Worm (Caenorhabditis elegans) whole organism, mixed stage, embryonic: Measurements from ENCODE around the gene slcr-46.1.

Experiments used
- M03D4.4 ChIP-seq: sonication (generic microtip); optimal IDR thresholded peaks from 2 replicates; lab custom pipeline; 2017; ENCODE audit warnings: mild to moderate bottlenecking, missing genetic modification characterization, missing compliant biosample characterization
- bed-3 ChIP-seq: fragments of 200-800 bp; sonication (Bioruptor generic); optimal IDR thresholded peaks from 3 replicates; lab custom pipeline; 2018; ENCODE audit warnings: mild to moderate bottlenecking, missing genetic modification characterization, moderate library complexity, missing compliant biosample characterization
- blmp-1 ChIP-seq: fragments of 150-350 bp; optimal IDR thresholded peaks from 2 replicates; lab custom pipeline; 2014; ENCODE audit warnings: missing biosample characterization, missing genetic modification characterization
- ceh-39 ChIP-seq: fragments of 150-350 bp; optimal IDR thresholded peaks from 2 replicates; lab custom pipeline; 2014; ENCODE audit warnings: missing biosample characterization, missing genetic modification characterization
- ceh-43 ChIP-seq: fragments of 200-800 bp; sonication (Bioruptor generic); optimal IDR thresholded peaks from 2 replicates; lab custom pipeline; 2018; ENCODE audit warnings: mild to moderate bottlenecking, missing genetic modification characterization, moderate library complexity, missing compliant biosample characterization
- ceh-83 ChIP-seq: fragments of 200-800 bp; sonication (Bioruptor generic); optimal IDR thresholded peaks from 2 replicates; lab custom pipeline; 2018; ENCODE audit warnings: mild to moderate bottlenecking, missing genetic modification characterization, missing compliant biosample characterization
- ces-1 ChIP-seq: fragments of 150-350 bp; optimal IDR thresholded peaks from 2 replicates; lab custom pipeline; 2014; ENCODE audit warnings: missing biosample characterization, missing genetic modification reagents, missing genetic modification characterization
- cnd-1 ChIP-seq: fragments of 200-800 bp; sonication (Bioruptor generic); optimal IDR thresholded peaks from 2 replicates; lab custom pipeline; 2018; ENCODE audit warnings: mild to moderate bottlenecking, missing genetic modification characterization, missing compliant biosample characterization
- drap-1 ChIP-seq: fragments of 200-800 bp; sonication (Bioruptor generic); optimal IDR thresholded peaks from 3 replicates; lab custom pipeline; 2018; ENCODE audit warnings: mild to moderate bottlenecking, missing genetic modification characterization, missing compliant biosample characterization
- elt-1 ChIP-seq: sonication (generic microtip); optimal IDR thresholded peaks from 2 replicates; lab custom pipeline; 2017; ENCODE audit warnings: missing genetic modification characterization, mild to moderate bottlenecking, missing compliant biosample characterization, antibody characterized with exemption, moderate library complexity, borderline replicate concordance; ENCODE audit not compliant: insufficient read depth
- elt-3 ChIP-seq: fragments of 150-350 bp; optimal IDR thresholded peaks from 2 replicates; lab custom pipeline; 2014; ENCODE audit warnings: missing biosample characterization, missing genetic modification characterization
- flh-1 ChIP-seq: fragments of 200-800 bp; sonication (Bioruptor generic); optimal IDR thresholded peaks from 2 replicates; lab custom pipeline; 2018; ENCODE audit warnings: mild to moderate bottlenecking, missing genetic modification characterization, moderate library complexity, missing compliant biosample characterization
- ham-2 ChIP-seq: fragments of 200-800 bp; sonication (Bioruptor generic); optimal IDR thresholded peaks from 2 replicates; lab custom pipeline; 2018; ENCODE audit warnings: mild to moderate bottlenecking, missing genetic modification characterization, missing compliant biosample characterization
- hlh-1 ChIP-seq: fragments of 150-350 bp; optimal IDR thresholded peaks from 2 replicates; lab custom pipeline; 2014; ENCODE audit warnings: missing biosample characterization, missing genetic modification reagents, missing genetic modification characterization
- lin-13 ChIP-seq: fragments of 150-350 bp; optimal IDR thresholded peaks from 2 replicates; lab custom pipeline; 2014; ENCODE audit warnings: missing biosample characterization, missing genetic modification characterization
- lin-32 ChIP-seq: fragments of 200-800 bp; sonication (Bioruptor generic); optimal IDR thresholded peaks from 2 replicates; lab custom pipeline; 2018; ENCODE audit warnings: mild to moderate bottlenecking, missing genetic modification characterization, missing compliant biosample characterization
- lsy-2 ChIP-seq: fragments of 150-350 bp; optimal IDR thresholded peaks from 2 replicates; lab custom pipeline; 2014; ENCODE audit warnings: missing biosample characterization, missing genetic modification characterization
- mab-5 ChIP-seq: fragments of 150-350 bp; optimal IDR thresholded peaks from 2 replicates; lab custom pipeline; 2014; ENCODE audit warnings: missing biosample characterization, missing genetic modification characterization
- mep-1 ChIP-seq: fragments of 150-350 bp; optimal IDR thresholded peaks from 2 replicates; lab custom pipeline; 2017; ENCODE audit warnings: missing biosample characterization, missing genetic modification reagents, missing genetic modification characterization, inconsistent platforms
- mls-2 ChIP-seq: sonication (generic microtip); optimal IDR thresholded peaks from 2 replicates; lab custom pipeline; 2016; ENCODE audit warnings: mild to moderate bottlenecking, missing genetic modification characterization, moderate library complexity, missing compliant biosample characterization
- nhr-12 ChIP-seq: fragments of 150-350 bp; optimal IDR thresholded peaks from 2 replicates; lab custom pipeline; 2014; ENCODE audit warnings: missing biosample characterization, missing genetic modification characterization
- nhr-2 ChIP-seq: fragments of 150-350 bp; optimal IDR thresholded peaks from 2 replicates; lab custom pipeline; 2014; ENCODE audit warnings: missing biosample characterization, missing genetic modification characterization
- nhr-237 ChIP-seq: fragments of 150-350 bp; optimal IDR thresholded peaks from 2 replicates; lab custom pipeline; 2014; ENCODE audit warnings: missing biosample characterization, missing genetic modification characterization
- nhr-28 ChIP-seq: fragments of 150-350 bp; optimal IDR thresholded peaks from 2 replicates; lab custom pipeline; 2014; ENCODE audit warnings: missing biosample characterization, missing genetic modification characterization
- nhr-76 ChIP-seq: sonication (generic microtip); optimal IDR thresholded peaks from 2 replicates; lab custom pipeline; 2017; ENCODE audit warnings: missing biosample characterization, missing genetic modification characterization
- pha-4 ChIP-seq: fragments of 150-350 bp; optimal IDR thresholded peaks from 2 replicates; lab custom pipeline; 2018; ENCODE audit warnings: missing biosample characterization, missing genetic modification reagents, missing genetic modification characterization
- sem-2 ChIP-seq: fragments of 200-800 bp; sonication (Bioruptor generic); optimal IDR thresholded peaks from 2 replicates; lab custom pipeline; 2018; ENCODE audit warnings: mild to moderate bottlenecking, missing genetic modification characterization, missing compliant biosample characterization
- snpc-4 ChIP-seq: fragments of 150-350 bp; optimal IDR thresholded peaks from 2 replicates; lab custom pipeline; 2014; ENCODE audit warnings: missing biosample characterization, missing genetic modification characterization
- sptf-1 ChIP-seq: sonication (generic microtip); optimal IDR thresholded peaks from 2 replicates; lab custom pipeline; 2017; ENCODE audit warnings: mild to moderate bottlenecking, missing genetic modification characterization, moderate library complexity, missing compliant biosample characterization
- tbx-8 ChIP-seq: fragments of 200-800 bp; sonication (Bioruptor generic); optimal IDR thresholded peaks from 2 replicates; lab custom pipeline; 2018; ENCODE audit warnings: mild to moderate bottlenecking, missing genetic modification characterization, moderate library complexity, missing compliant biosample characterization
- unc-120 ChIP-seq: sonication (generic microtip); optimal IDR thresholded peaks from 2 replicates; lab custom pipeline; 2017; ENCODE audit warnings: missing genetic modification characterization, missing compliant biosample characterization; ENCODE audit not compliant: poor library complexity, severe bottlenecking
- unc-39 ChIP-seq: fragments of 150-350 bp; optimal IDR thresholded peaks from 2 replicates; lab custom pipeline; 2014; ENCODE audit warnings: missing biosample characterization, missing genetic modification characterization
- unc-62 ChIP-seq: fragments of 150-350 bp; optimal IDR thresholded peaks from 2 replicates; lab custom pipeline; 2014; ENCODE audit warnings: missing biosample characterization, missing genetic modification reagents, missing genetic modification characterization
- zip-8 ChIP-seq: fragments of 150-350 bp; optimal IDR thresholded peaks from 2 replicates; lab custom pipeline; 2014; ENCODE audit warnings: missing biosample characterization, missing genetic modification characterization
- ztf-11 ChIP-seq: fragments of 150-350 bp; optimal IDR thresholded peaks from 2 replicates; lab custom pipeline; 2014; ENCODE audit warnings: missing biosample characterization, missing genetic modification characterization

Gene slcr-46.1

DNA sequence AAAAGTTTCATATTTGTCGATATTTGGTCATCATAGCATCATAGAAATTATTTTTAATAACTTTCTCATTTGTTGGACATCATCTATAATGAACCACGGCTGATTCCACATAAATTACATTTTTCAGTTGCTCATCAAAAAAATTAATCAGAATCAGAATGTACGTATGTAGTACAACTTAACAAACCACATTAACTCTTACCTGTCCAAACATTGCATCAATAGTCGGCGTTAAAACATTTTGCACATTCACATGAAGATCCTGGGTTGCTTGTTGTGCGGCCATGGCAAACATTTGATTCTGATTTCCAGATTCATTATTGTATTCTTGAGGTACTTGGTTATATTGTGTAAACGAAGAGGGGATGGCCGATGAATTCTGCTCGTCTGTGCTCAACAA, 26.1 kb downstream of the slcr-46.1 start:
- TF ChIP-seq lin-32, result no peak
- TF ChIP-seq ceh-43 (GFP tag; lab: Kevin White, UChicago), result no peak
- TF ChIP-seq hlh-1 (tag; lab: Kevin White, UChicago), result no peak
- TF ChIP-seq unc-62, result no peak
- TF ChIP-seq drap-1, result no peak
- TF ChIP-seq tbx-8 (GFP tag; lab: Kevin White, UChicago), result no peak
- no peak for TF ChIP-seq ham-2 (GFP tag; lab: Kevin White, UChicago)
- no peak for TF ChIP-seq bed-3 (GFP tag; lab: Kevin White, UChicago)
- TF ChIP-seq blmp-1 (tag; lab: Kevin White, UChicago), result no peak
- TF ChIP-seq ces-1, result no peak
- TF ChIP-seq unc-120 (tag; lab: Kevin White, UChicago), result no peak
- no peak for TF ChIP-seq nhr-237 (tag; lab: Kevin White, UChicago)

DNA sequence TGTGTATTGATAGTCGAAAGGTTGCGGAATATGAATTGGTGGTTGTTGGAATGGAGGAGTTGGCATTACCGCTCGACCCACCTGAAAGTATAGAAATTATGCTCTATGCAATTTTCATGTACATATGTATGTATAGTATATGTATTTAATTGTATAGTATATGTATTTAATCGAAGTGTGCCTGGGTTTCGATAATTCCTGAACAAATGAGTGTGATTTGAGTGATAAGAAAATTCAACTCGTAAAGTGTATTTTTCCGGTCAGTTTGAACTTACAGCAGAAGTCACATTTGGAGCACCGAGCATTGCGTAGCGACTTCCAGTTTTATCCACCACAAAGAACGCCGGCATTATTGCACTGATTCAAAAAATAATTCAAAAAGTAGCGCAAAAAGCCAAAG, 26.5 kb downstream of the slcr-46.1 start:
- no peak for TF ChIP-seq sem-2 (GFP tag; lab: Kevin White, UChicago)
- TF ChIP-seq mls-2 (tag; lab: Kevin White, UChicago), result no peak
- no peak for TF ChIP-seq unc-62
- TF ChIP-seq nhr-237 (tag; lab: Kevin White, UChicago), result no peak
- no peak for TF ChIP-seq flh-1 (GFP tag; lab: Kevin White, UChicago)
- TF ChIP-seq drap-1, result no peak
- no peak for TF ChIP-seq ceh-83
- no peak for TF ChIP-seq hlh-1 (tag; lab: Kevin White, UChicago)
- no peak for TF ChIP-seq nhr-2 (tag; lab: Kevin White, UChicago)
- no peak for TF ChIP-seq ceh-43 (GFP tag; lab: Kevin White, UChicago)
- no peak for TF ChIP-seq ztf-11
- TF ChIP-seq lsy-2 (tag; lab: Kevin White, UChicago), result no peak
- no peak for TF ChIP-seq cnd-1 (tag; lab: Kevin White, UChicago)
- no peak for TF ChIP-seq sptf-1
- TF ChIP-seq mep-1 (tag; lab: Kevin White, UChicago), result no peak
- TF ChIP-seq nhr-76 (tag; lab: Kevin White, UChicago), result no peak

DNA sequence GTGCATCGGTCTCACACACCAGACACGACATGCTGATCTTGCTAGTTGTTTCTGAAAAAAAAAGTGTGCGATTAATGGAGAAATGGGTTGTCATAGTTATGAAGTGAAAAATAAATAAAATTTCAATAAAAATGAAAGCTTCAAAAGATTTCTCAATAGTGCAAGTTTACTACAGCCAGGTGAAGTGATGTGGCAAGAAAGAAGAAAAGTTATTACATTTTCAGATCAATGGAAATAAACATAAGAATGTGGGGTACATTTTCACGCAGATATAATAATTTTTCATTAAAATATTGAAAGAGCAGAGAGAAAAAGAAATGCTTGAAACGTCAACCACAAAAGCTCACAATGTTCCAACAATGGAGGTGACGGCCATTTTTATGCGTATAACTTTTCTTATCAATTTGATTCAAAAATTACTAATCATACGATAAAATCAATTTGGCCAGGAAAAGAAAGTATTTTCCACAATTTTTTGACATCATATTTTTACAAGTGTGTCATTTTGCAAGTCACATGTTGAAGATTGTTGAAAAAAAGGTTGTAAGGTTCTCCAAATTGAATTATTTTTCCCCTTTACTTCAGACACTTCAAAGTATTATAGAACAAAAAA, 28.2 kb downstream of the slcr-46.1 start, which contains the start of gene nhr-45:
Gene nhr-45 (minus strand): TSS at position 51 of the 613 bp plus-strand sequence.
- TF ChIP-seq ceh-39 (no peak), ham-2 (GFP tag; lab: Kevin White, UChicago) (no peak), mls-2 (tag; lab: Kevin White, UChicago) (no peak), elt-1 (no peak), mep-1 (tag; lab: Kevin White, UChicago) (no peak), hlh-1 (tag; lab: Kevin White, UChicago) (no peak), ceh-83 (no peak), lin-13 (tag; lab: Kevin White, UChicago) (no peak), flh-1 (GFP tag; lab: Kevin White, UChicago) (no peak), nhr-237 (tag; lab: Kevin White, UChicago) (no peak), M03D4.4 (no peak), nhr-28 (tag; lab: Kevin White, UChicago) (no peak), lin-32 (no peak), unc-62 (no peak), sem-2 (GFP tag; lab: Kevin White, UChicago) (no peak)

DNA sequence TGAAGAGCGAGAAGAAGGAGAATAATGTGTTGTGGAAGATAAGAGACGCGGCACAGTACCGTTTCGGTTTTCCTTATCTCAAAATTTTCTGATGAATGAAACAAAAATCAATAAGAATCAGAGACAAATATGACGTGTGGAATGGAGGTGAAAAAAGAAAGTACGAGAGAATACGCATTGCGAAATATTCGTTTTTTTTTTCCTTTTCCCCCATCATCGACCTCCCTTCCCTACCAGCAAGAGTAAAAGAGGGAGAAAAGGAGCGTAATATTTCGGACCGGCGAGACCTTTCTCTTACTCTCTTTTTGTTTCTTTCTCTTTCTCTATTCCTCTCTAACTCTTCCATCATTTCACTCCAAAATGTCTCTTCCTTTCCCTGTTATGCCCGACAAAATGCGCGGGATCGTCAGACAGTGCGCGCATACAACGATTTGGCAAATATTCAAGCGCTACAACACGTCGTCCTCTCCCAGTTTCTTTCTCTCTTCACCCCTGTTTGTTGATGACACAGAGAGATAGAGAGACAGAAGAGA, 30.2 kb downstream of the slcr-46.1 start:
- TF ChIP-seq drap-1 (no peak), ceh-43 (GFP tag; lab: Kevin White, UChicago) (no peak), snpc-4 (tag; lab: Kevin White, UChicago) (no peak), sptf-1 (no peak), elt-1 (no peak), blmp-1 (tag; lab: Kevin White, UChicago) (peak; percentile 64), mls-2 (tag; lab: Kevin White, UChicago) (no peak), ceh-83 (no peak), nhr-2 (tag; lab: Kevin White, UChicago) (no peak), zip-8 (tag; lab: Kevin White, UChicago) (no peak), ham-2 (GFP tag; lab: Kevin White, UChicago) (peak; percentile 46), nhr-12 (tag; lab: Kevin White, UChicago) (no peak), pha-4 (tag; lab: Kevin White, UChicago) (peak; percentile 62), ztf-11 (no peak), elt-3 (tag; lab: Kevin White, UChicago) (peak; percentile 67), M03D4.4 (no peak), unc-120 (tag; lab: Kevin White, UChicago) (peak; percentile 51), mep-1 (tag; lab: Kevin White, UChicago) (peak; percentile 21), lin-13 (tag; lab: Kevin White, UChicago) (no peak), unc-39 (no peak), cnd-1 (tag; lab: Kevin White, UChicago) (no peak), nhr-237 (tag; lab: Kevin White, UChicago) (peak; percentile 36), nhr-28 (tag; lab: Kevin White, UChicago) (no peak), ceh-39 (no peak), lsy-2 (tag; lab: Kevin White, UChicago) (no peak), lin-32 (no peak), sem-2 (GFP tag; lab: Kevin White, UChicago) (no peak), bed-3 (GFP tag; lab: Kevin White, UChicago) (no peak), ces-1 (no peak), tbx-8 (GFP tag; lab: Kevin White, UChicago) (no peak), hlh-1 (tag; lab: Kevin White, UChicago) (no peak), mab-5 (tag; lab: Kevin White, UChicago) (no peak), unc-62 (peak; percentile 12), flh-1 (GFP tag; lab: Kevin White, UChicago) (no peak), nhr-76 (tag; lab: Kevin White, UChicago) (no peak)
